Worm (Caenorhabditis elegans) whole organism, L4 larva: ENCODE measurements around the gene R05H10.7.
A peak's percentile ranks its signal among the peaks of the same experiment; 100 is the strongest.

Experiments
- D1046.2 ChIP-seq: fragments of 200-800 bp; sonication (Bioruptor generic); IDR thresholded peaks from 2 replicates; pipeline ENCODE4 v1.3.6; 2022; ENCODE audit warnings: missing genetic modification characterization, missing compliant biosample characterization
- F49E8.2 ChIP-seq: sonication (generic microtip); optimal IDR thresholded peaks from 2 replicates; lab custom pipeline; 2016; ENCODE audit warnings: missing compliant biosample characterization, mild to moderate bottlenecking, missing genetic modification characterization, borderline replicate concordance
- T20F7.1 ChIP-seq: fragments of 200-800 bp; sonication (Bioruptor generic); optimal IDR thresholded peaks from 2 replicates; lab custom pipeline; 2018; ENCODE audit warnings: mild to moderate bottlenecking, missing genetic modification characterization, missing compliant biosample characterization
- Y48G9A.11 ChIP-seq: fragments of 200-800 bp; sonication (Bioruptor generic); IDR thresholded peaks from 2 replicates; pipeline ENCODE4 v1.3.6; 2022; ENCODE audit warnings: missing genetic modification reagents, missing genetic modification characterization, missing compliant biosample characterization
- ZK546.5 ChIP-seq, 2 experiments: sonication (generic microtip); optimal IDR thresholded peaks; 2 replicates each; lab custom pipeline; 2017; ENCODE audit warnings: missing biosample characterization in 2 of 2, missing genetic modification characterization in 2 of 2
- aha-1 ChIP-seq: fragments of 150-350 bp; peaks from one replicate; lab custom pipeline; 2014; ENCODE audit warnings: missing biosample characterization, missing genetic modification characterization
- arid-1 ChIP-seq: fragments of 200-800 bp; sonication (Bioruptor generic); conservative IDR thresholded peaks from 2 replicates; pipeline ENCODE4 v1.3.6; 2022; ENCODE audit warnings: missing genetic modification reagents, missing genetic modification characterization, missing compliant biosample characterization
- ceh-28 ChIP-seq: fragments of 150-350 bp; optimal IDR thresholded peaks from 2 replicates; lab custom pipeline; 2014; ENCODE audit warnings: missing biosample characterization, missing genetic modification reagents, missing genetic modification characterization
- ceh-32 ChIP-seq: sonication (generic microtip); optimal IDR thresholded peaks from 2 replicates; lab custom pipeline; 2016; ENCODE audit warnings: mild to moderate bottlenecking, missing genetic modification characterization, missing compliant biosample characterization; ENCODE audit not compliant: poor library complexity
- ceh-82 ChIP-seq: sonication (generic microtip); optimal IDR thresholded peaks from 2 replicates; lab custom pipeline; 2017; ENCODE audit warnings: missing biosample characterization, missing genetic modification characterization
- ces-1 ChIP-seq: fragments of 150-350 bp; sonication (generic microtip); optimal IDR thresholded peaks from 4 replicates; lab custom pipeline; 2014; ENCODE audit warnings: missing biosample characterization, missing genetic modification reagents, missing genetic modification characterization
- daf-19 ChIP-seq: fragments of 200-800 bp; sonication (Bioruptor generic); conservative IDR thresholded peaks from 2 replicates; pipeline ENCODE4 v1.3.6; 2022; ENCODE audit warnings: missing genetic modification characterization, missing compliant biosample characterization
- dmd-8 ChIP-seq: fragments of 200-800 bp; sonication (Bioruptor generic); IDR thresholded peaks from 2 replicates; pipeline ENCODE4 v1.3.6; 2022; ENCODE audit warnings: missing genetic modification characterization, missing compliant biosample characterization
- dpl-1 ChIP-seq: fragments of 150-350 bp; optimal IDR thresholded peaks from 2 replicates; lab custom pipeline; 2014; ENCODE audit warnings: missing biosample characterization, missing genetic modification reagents, missing genetic modification characterization
- egl-27 ChIP-seq: sonication (generic microtip); optimal IDR thresholded peaks from 3 replicates; lab custom pipeline; 2017; ENCODE audit warnings: missing biosample characterization, missing genetic modification reagents, missing genetic modification characterization
- gei-8 ChIP-seq: fragments of 200-800 bp; sonication (Bioruptor generic); optimal IDR thresholded peaks from 2 replicates; lab custom pipeline; 2018; ENCODE audit warnings: mild to moderate bottlenecking, missing genetic modification characterization, missing compliant biosample characterization
- hif-1 ChIP-seq, 2 experiments: sonication (generic microtip); optimal IDR thresholded peaks; 2 replicates each; lab custom pipeline; 2016 to 2017; ENCODE audit warnings: missing compliant biosample characterization in 2 of 2, missing genetic modification characterization in 2 of 2, missing genetic modification reagents in 2 of 2, missing genotype in 2 of 2, mild to moderate bottlenecking in 1 of 2
- hlh-11 ChIP-seq: fragments of 200-800 bp; sonication (Bioruptor generic); optimal IDR thresholded peaks from 2 replicates; lab custom pipeline; 2018; ENCODE audit warnings: mild to moderate bottlenecking, missing genetic modification characterization, missing compliant biosample characterization
- hlh-30 ChIP-seq: sonication (generic microtip); optimal IDR thresholded peaks from 2 replicates; lab custom pipeline; 2017; ENCODE audit warnings: antibody characterized with exemption, mild to moderate bottlenecking, missing genetic modification characterization, missing compliant biosample characterization; ENCODE audit not compliant: insufficient read depth
- lsy-2 ChIP-seq, 2 experiments: fragments of 150-350 bp in 1 of 2; sonication (generic microtip) in 1 of 2; optimal IDR thresholded peaks; 2 replicates each; lab custom pipeline; 2014 to 2017; ENCODE audit warnings: missing biosample characterization in 2 of 2, missing genetic modification characterization in 2 of 2
- madf-5 ChIP-seq, 2 experiments: fragments of 200-800 bp; sonication (Bioruptor generic); IDR thresholded peaks; 2 replicates each; pipeline ENCODE4 v1.3.6; 2022; ENCODE audit warnings: missing compliant biosample characterization in 2 of 2, missing genetic modification characterization in 2 of 2
- mdl-1 ChIP-seq, 2 experiments: fragments of 150-350 bp in 1 of 2; sonication (generic microtip) in 1 of 2; optimal IDR thresholded peaks; 2 replicates each; lab custom pipeline; 2014 to 2017; ENCODE audit warnings: missing biosample characterization in 2 of 2, missing genetic modification characterization in 2 of 2
- mep-1 ChIP-seq: fragments of 150-350 bp; sonication (generic microtip); optimal IDR thresholded peaks from 3 replicates; lab custom pipeline; 2014; ENCODE audit warnings: missing biosample characterization, missing genetic modification characterization
- mes-2 ChIP-seq: sonication (generic microtip); optimal IDR thresholded peaks from 2 replicates; lab custom pipeline; 2016; ENCODE audit warnings: missing genotype, mild to moderate bottlenecking, missing genetic modification characterization, missing compliant biosample characterization; ENCODE audit not compliant: poor library complexity, severe bottlenecking
- mxl-2 ChIP-seq: fragments of 200-800 bp; sonication (Bioruptor generic); conservative IDR thresholded peaks from 2 replicates; pipeline ENCODE4 v1.3.6; 2022; ENCODE audit warnings: missing genetic modification reagents, missing genetic modification characterization, missing compliant biosample characterization
- mxl-3 ChIP-seq: fragments of 200-800 bp; sonication (Bioruptor generic); optimal IDR thresholded peaks from 2 replicates; lab custom pipeline; 2018; ENCODE audit warnings: mild to moderate bottlenecking, missing genetic modification characterization, missing compliant biosample characterization
- nhr-102 ChIP-seq: sonication (generic microtip); optimal IDR thresholded peaks from 2 replicates; lab custom pipeline; 2016; ENCODE audit warnings: mild to moderate bottlenecking, missing genetic modification characterization, moderate library complexity, missing compliant biosample characterization
- nhr-28 ChIP-seq: fragments of 150-350 bp; optimal IDR thresholded peaks from 2 replicates; lab custom pipeline; 2014; ENCODE audit warnings: missing biosample characterization, missing genetic modification characterization
- nhr-41 ChIP-seq: fragments of 200-800 bp; sonication (Bioruptor generic); IDR thresholded peaks from 2 replicates; pipeline ENCODE4 v1.3.6; 2022; ENCODE audit warnings: missing genetic modification reagents, missing genetic modification characterization, missing compliant biosample characterization
- nhr-42 ChIP-seq: fragments of 200-800 bp; sonication (Bioruptor generic); IDR thresholded peaks from 2 replicates; pipeline ENCODE4 v1.3.6; 2022; ENCODE audit warnings: missing genetic modification characterization, missing compliant biosample characterization
- nhr-48 ChIP-seq: sonication (generic microtip); optimal IDR thresholded peaks from 2 replicates; lab custom pipeline; 2016; ENCODE audit warnings: mild to moderate bottlenecking, missing genetic modification characterization, missing compliant biosample characterization
- nhr-77 ChIP-seq: fragments of 150-350 bp; optimal IDR thresholded peaks from 2 replicates; lab custom pipeline; 2014; ENCODE audit warnings: missing biosample characterization, missing genetic modification characterization
- set-16 ChIP-seq: fragments of 200-800 bp; sonication (Bioruptor generic); IDR thresholded peaks from 2 replicates; pipeline ENCODE4 v1.3.6; 2022; ENCODE audit warnings: missing genetic modification reagents, missing genetic modification characterization, missing compliant biosample characterization
- spr-3 ChIP-seq: fragments of 200-800 bp; sonication (Bioruptor generic); optimal IDR thresholded peaks from 2 replicates; lab custom pipeline; 2018; ENCODE audit warnings: mild to moderate bottlenecking, missing genetic modification characterization, missing compliant biosample characterization
- tag-97 ChIP-seq: fragments of 200-800 bp; sonication (Bioruptor generic); IDR thresholded peaks from 2 replicates; pipeline ENCODE4 v1.3.6; 2022; ENCODE audit warnings: missing genetic modification characterization, missing compliant biosample characterization
- unc-130 ChIP-seq: sonication (generic microtip); optimal IDR thresholded peaks from 2 replicates; lab custom pipeline; 2016; ENCODE audit warnings: missing genetic modification reagents, missing genetic modification characterization, missing compliant biosample characterization
- unc-62 ChIP-seq, 3 experiments: fragments of 150-350 bp in 1 of 3; sonication (generic microtip); optimal IDR thresholded peaks in 2 of 3; peaks in 1 of 3; 1 replicate in 1 of 3; 2 replicates in 2 of 3; lab custom pipeline; 2014 to 2017; ENCODE audit warnings: missing biosample characterization in 3 of 3, missing genetic modification characterization in 3 of 3, missing genetic modification reagents in 3 of 3, missing genotype in 1 of 3
- vab-7 ChIP-seq: fragments of 200-800 bp; sonication (Bioruptor generic); IDR thresholded peaks from 2 replicates; pipeline ENCODE4 v1.3.6; 2022; ENCODE audit warnings: missing genetic modification reagents, missing genetic modification characterization, missing compliant biosample characterization
- zag-1 ChIP-seq: fragments of 150-350 bp; optimal IDR thresholded peaks from 2 replicates; lab custom pipeline; 2014; ENCODE audit warnings: missing biosample characterization, missing genetic modification characterization

R05H10.7 gene

DNA sequence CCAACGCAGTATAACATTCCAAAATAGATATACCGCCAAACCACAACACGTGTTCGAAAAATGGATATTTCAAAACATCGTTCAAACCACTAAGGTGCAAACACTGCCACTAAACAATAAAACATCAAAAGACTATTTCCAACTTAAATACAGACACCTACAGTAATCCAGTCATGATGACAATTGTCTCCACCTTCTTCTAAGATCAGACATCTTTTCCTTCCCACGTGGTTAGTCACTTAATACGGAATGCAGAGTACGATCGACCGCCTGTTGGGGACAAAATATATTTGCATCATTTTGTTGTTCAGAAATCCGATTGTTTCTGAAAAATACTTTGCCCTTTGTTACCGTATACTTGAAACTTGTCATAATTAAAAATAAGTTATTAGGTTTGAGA lies 14.1 kb upstream of the R05H10.7 start:
- TF ChIP-seq madf-5 (GFP tag; IDR thresholded peaks at IDR 0.05; lab: Robert Waterston, UW) (no peak), tag-97 (GFP tag; lab: Robert Waterston, UW) (no peak), ceh-82 (tag; lab: Kevin White, UChicago) (no peak), mxl-3 (GFP tag; lab: Kevin White, UChicago) (peak; percentile 19), ces-1 (GFP tag; lab: Kevin White, UChicago) (no peak), ZK546.5 (tag; optimal IDR thresholded peaks at IDR 0.05; lab: Kevin White, UChicago) (no peak), unc-62 (GFP tag; optimal IDR thresholded peaks at IDR 0.05 in 1 of 2; lab: Kevin White, UChicago) (peak in 1 of 2 experiments; percentile 1), unc-62 (tag; optimal IDR thresholded peaks at IDR 0.05; lab: Kevin White, UChicago) (no peak), D1046.2 (GFP tag; lab: Robert Waterston, UW) (no peak), hlh-30 (peak; percentile 64), lsy-2 (tag; optimal IDR thresholded peaks at IDR 0.05; lab: Kevin White, UChicago) (peak in 1 of 2 experiments; percentile 72), nhr-41 (GFP tag; lab: Robert Waterston, UW) (no peak), hlh-11 (peak; percentile 22), mdl-1 (tag; optimal IDR thresholded peaks at IDR 0.05; lab: Kevin White, UChicago) (peak in 1 of 2 experiments; percentile 11)

DNA sequence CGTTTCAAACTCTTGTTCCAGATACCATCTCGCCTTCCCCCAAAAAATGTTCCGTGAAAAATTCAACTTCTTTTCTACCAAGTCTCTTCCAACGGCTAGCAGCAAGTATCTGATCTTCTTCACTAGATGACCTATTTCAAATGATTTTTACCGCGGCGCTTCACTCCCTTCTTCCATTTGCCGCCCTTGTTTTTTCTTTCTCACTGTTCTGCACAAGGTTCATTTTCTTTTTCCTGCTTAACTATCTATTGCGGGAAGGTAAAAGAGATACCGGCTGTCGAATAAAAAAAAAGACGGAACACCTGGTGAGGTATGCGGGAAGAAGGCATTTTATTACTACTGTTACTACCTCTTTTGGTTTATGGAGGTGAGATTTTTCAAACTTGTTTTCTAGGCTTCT lies 12.3 kb upstream of the R05H10.7 start, which contains the start of gene cdh-7:
Gene cdh-7, plus strand, starts transcription at position 214 of the 400 bp plus-strand sequence.
- TF ChIP-seq dmd-8 (GFP tag; lab: Robert Waterston, UW) (0 out of 2 replicates have a peak, but pooled peaks have one; percentile 40), aha-1 (tag; lab: Kevin White, UChicago) (peak; percentile 83), ceh-28 (tag; lab: Kevin White, UChicago) (no peak)

DNA sequence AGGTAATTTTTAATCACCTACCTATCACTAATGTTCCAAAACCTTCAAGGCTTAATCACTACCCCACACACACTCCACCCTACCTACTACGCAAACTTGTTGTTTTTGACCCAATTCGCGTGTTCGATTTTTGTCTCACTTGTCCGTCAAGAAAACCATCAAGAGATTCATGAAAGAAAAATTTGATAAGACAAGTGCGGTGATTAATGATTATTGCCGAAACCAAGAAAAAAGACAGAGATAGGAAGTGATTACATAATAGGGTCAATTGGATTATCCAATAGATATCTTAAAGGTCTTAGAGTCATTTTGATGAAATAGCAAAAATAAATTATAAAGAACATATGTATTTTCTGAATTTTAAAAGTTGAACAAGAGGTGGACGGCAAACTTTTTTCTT lies 11.1 kb upstream of the R05H10.7 start:
- no peak for TF ChIP-seq egl-27 (tag; lab: Kevin White, UChicago)
- peak; percentile 49 for TF ChIP-seq nhr-28 (tag; lab: Kevin White, UChicago)
- TF ChIP-seq ceh-32 (tag; lab: Kevin White, UChicago): no peak

DNA sequence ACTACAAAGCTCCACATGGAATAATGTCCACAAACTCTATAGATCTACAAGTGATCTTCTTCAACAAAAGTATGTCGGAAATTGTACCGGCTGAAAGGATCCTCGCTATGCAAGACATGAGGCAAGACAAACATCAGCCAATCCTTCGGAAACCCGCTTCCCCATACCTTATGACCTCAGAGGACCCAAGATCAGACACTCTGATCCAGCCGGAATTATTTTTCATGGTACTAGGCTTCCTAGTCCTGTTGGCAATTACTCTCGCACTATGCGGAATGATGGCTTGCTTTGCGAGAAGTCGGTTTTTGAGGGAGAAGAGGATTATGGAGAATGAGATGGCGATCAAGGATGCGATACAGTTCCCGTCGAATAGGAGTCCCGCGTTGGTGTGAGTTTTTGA lies 5.4 kb upstream of the R05H10.7 start:
- no peak for TF ChIP-seq Y48G9A.11 (GFP tag; lab: Robert Waterston, UW)
- TF ChIP-seq unc-62 (GFP tag; optimal IDR thresholded peaks at IDR 0.05 in 1 of 2; lab: Kevin White, UChicago): peak in 1 of 2 experiments; percentile 94
- no peak for TF ChIP-seq unc-62 (tag; optimal IDR thresholded peaks at IDR 0.05; lab: Kevin White, UChicago)

DNA sequence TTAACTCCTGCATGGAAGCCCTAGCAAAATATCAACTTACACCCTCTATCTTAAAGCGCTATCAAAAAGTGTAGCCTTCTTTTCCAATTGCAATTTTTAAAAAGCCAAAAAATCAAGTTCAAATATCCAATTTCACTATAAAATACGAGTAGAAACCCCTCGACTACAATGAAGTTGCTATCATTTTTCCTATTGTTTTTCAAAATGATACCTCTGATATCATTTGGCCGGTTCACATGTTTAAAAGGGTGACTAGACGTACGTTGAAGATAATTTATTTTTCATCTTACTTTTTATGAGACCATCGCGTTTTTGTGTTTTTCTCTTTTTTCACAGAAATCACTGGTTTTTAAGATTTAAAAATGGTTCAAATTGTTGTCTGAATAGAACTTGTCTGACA lies 3.8 kb upstream of the R05H10.7 start, which contains the start of gene R05H10.1:
Gene R05H10.1, plus strand, starts transcription at position 334 of the 400 bp plus-strand sequence.
- TF ChIP-seq nhr-28 (tag; lab: Kevin White, UChicago) (peak; percentile 91), arid-1 (GFP tag; lab: Robert Waterston, UW) (no peak), mdl-1 (tag; optimal IDR thresholded peaks at IDR 0.05; lab: Kevin White, UChicago) (peak in 1 of 2 experiments; percentile 0), mep-1 (no peak)

DNA sequence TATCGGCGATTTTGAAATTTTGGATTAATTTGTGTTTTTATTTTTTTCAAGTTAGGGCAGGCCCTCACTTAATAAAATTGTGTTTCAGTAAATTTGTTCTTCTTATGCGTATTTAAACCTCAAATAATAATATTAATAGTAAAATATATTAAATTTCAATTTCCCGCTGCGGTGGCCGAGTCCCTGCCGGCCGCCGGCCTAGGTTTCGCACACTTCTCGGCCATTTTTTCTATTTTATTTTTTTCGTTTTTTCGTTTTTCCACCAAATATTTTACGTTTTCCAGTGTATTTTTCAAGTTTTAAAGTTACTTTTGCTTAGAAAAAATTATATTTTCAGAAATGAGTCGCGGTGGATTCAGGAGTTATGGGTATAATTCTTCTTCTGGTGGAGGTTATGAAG lies 1.6 kb downstream of the R05H10.7 start, which contains the start of gene rbm-28:
Gene rbm-28, plus strand, starts transcription at position 338 of the 400 bp plus-strand sequence.
- TF ChIP-seq spr-3 (GFP tag; lab: Kevin White, UChicago) (no peak), T20F7.1 (GFP tag; lab: Kevin White, UChicago) (no peak), hif-1 (tag; optimal IDR thresholded peaks at IDR 0.05; lab: Kevin White, UChicago) (peak in 1 of 2 experiments; percentile 79), lsy-2 (tag; optimal IDR thresholded peaks at IDR 0.05; lab: Kevin White, UChicago) (peak in 1 of 2 experiments; percentile 49), mxl-2 (GFP tag; lab: Robert Waterston, UW) (no peak), nhr-77 (tag; lab: Kevin White, UChicago) (no peak), nhr-48 (tag; lab: Kevin White, UChicago) (no peak), set-16 (GFP tag; lab: Robert Waterston, UW) (no peak), unc-130 (GFP tag; lab: Kevin White, UChicago) (peak; percentile 59), nhr-42 (GFP tag; lab: Robert Waterston, UW) (no peak), F49E8.2 (tag; lab: Kevin White, UChicago) (no peak), tag-97 (GFP tag; lab: Robert Waterston, UW) (no peak), dpl-1 (GFP tag; lab: Kevin White, UChicago) (peak; percentile 88), daf-19 (GFP tag; lab: Robert Waterston, UW) (no peak), zag-1 (tag; lab: Kevin White, UChicago) (no peak), nhr-102 (tag; lab: Kevin White, UChicago) (no peak), mes-2 (peak; percentile 95), vab-7 (GFP tag; lab: Robert Waterston, UW) (0 out of 2 replicates have a peak, but pooled peaks have one; percentile 8), gei-8 (no peak)
